Worm (Caenorhabditis elegans): ENCODE results near the gene cthd-1.
A peak's percentile ranks its signal among the peaks of the same experiment; 100 is the strongest.

cthd-1 gene

ce11 chrV:9645507-9645906, 32.6 kb upstream of the cthd-1 start, which contains the start of the genes atl-1 and hcp-2:
atl-1 (minus strand) TSS chrV:9645595.
hcp-2 (plus strand) TSS chrV:9645859.
- TF ChIP-seq unc-62 (GFP tag; optimal IDR thresholded peaks at IDR 0.05) (no peak), tbx-8 (GFP tag; optimal IDR thresholded peaks at IDR 0.05) (no peak), lin-13 (tag; optimal IDR thresholded peaks at IDR 0.05) (no peak), snpc-4 (tag; optimal IDR thresholded peaks at IDR 0.05) (no peak), drap-1 (GFP tag; optimal IDR thresholded peaks at IDR 0.05) (no peak), ceh-83 (GFP tag; optimal IDR thresholded peaks at IDR 0.05) (no peak), ceh-43 (GFP tag; optimal IDR thresholded peaks at IDR 0.05) (no peak), nhr-2 (tag; optimal IDR thresholded peaks at IDR 0.05) (no peak), unc-39 (tag; optimal IDR thresholded peaks at IDR 0.05) (no peak), ham-2 (GFP tag; optimal IDR thresholded peaks at IDR 0.05) (no peak), ceh-39 (tag; optimal IDR thresholded peaks at IDR 0.05) (no peak), mep-1 (tag; optimal IDR thresholded peaks at IDR 0.05) (no peak), mls-2 (tag; optimal IDR thresholded peaks at IDR 0.05) (no peak), nhr-28 (tag; optimal IDR thresholded peaks at IDR 0.05) (no peak), nhr-76 (tag; optimal IDR thresholded peaks at IDR 0.05) (no peak), elt-3 (tag; optimal IDR thresholded peaks at IDR 0.05) (no peak), sem-2 (GFP tag; optimal IDR thresholded peaks at IDR 0.05) (no peak)

- TF ChIP-seq unc-39 (tag; optimal IDR thresholded peaks at IDR 0.05): no peak
- no peak for TF ChIP-seq snpc-4 (tag; optimal IDR thresholded peaks at IDR 0.05)
- TF ChIP-seq ham-2 (GFP tag; optimal IDR thresholded peaks at IDR 0.05): no peak
- TF ChIP-seq mep-1 (tag; optimal IDR thresholded peaks at IDR 0.05): no peak
- TF ChIP-seq ces-1 (GFP tag; optimal IDR thresholded peaks at IDR 0.05): no peak
- no peak for TF ChIP-seq nhr-2 (tag; optimal IDR thresholded peaks at IDR 0.05)
- TF ChIP-seq nhr-76 (tag; optimal IDR thresholded peaks at IDR 0.05): no peak
- no peak for TF ChIP-seq M03D4.4 (tag; optimal IDR thresholded peaks at IDR 0.05)
- TF ChIP-seq nhr-28 (tag; optimal IDR thresholded peaks at IDR 0.05): no peak
- TF ChIP-seq sem-2 (GFP tag; optimal IDR thresholded peaks at IDR 0.05): no peak
- no peak for TF ChIP-seq sptf-1 (tag; optimal IDR thresholded peaks at IDR 0.05)
- no peak for TF ChIP-seq blmp-1 (tag; optimal IDR thresholded peaks at IDR 0.05)
- no peak for TF ChIP-seq bed-3 (GFP tag; optimal IDR thresholded peaks at IDR 0.05)
- no peak for TF ChIP-seq flh-1 (GFP tag; optimal IDR thresholded peaks at IDR 0.05)
- TF ChIP-seq tbx-8 (GFP tag; optimal IDR thresholded peaks at IDR 0.05): no peak
Observed at ce11 chrV:9651294-9651693, 26.8 kb upstream of the cthd-1 start, which contains the start of gene T06E4.21. T06E4.21 (plus strand) TSS chrV:9651594.

- no peak for TF ChIP-seq snpc-4 (tag; optimal IDR thresholded peaks at IDR 0.05)
- no peak for TF ChIP-seq mab-5 (tag; optimal IDR thresholded peaks at IDR 0.05)
Observed at ce11 chrV:9654154-9654805, 23.8 kb upstream of the cthd-1 start, which contains the start of gene cyp-29A4. cyp-29A4 (plus strand) TSS chrV:9654755.

ce11 chrV:9661514-9661913, 16.6 kb upstream of the cthd-1 start, which contains the start of gene pitr-4:
pitr-4 (minus strand) TSS chrV:9661614.
- TF ChIP-seq ztf-11 (tag; optimal IDR thresholded peaks at IDR 0.05): no peak
- TF ChIP-seq ceh-83 (GFP tag; optimal IDR thresholded peaks at IDR 0.05): no peak
- TF ChIP-seq elt-1 (tag; optimal IDR thresholded peaks at IDR 0.05; ENCODE audit: borderline replicate concordance, insufficient read depth): no peak
- no peak for TF ChIP-seq unc-62 (GFP tag; optimal IDR thresholded peaks at IDR 0.05)
- no peak for TF ChIP-seq nhr-2 (tag; optimal IDR thresholded peaks at IDR 0.05)
- TF ChIP-seq mep-1 (tag; optimal IDR thresholded peaks at IDR 0.05): no peak
- TF ChIP-seq nhr-28 (tag; optimal IDR thresholded peaks at IDR 0.05): no peak
- TF ChIP-seq zip-8 (tag; optimal IDR thresholded peaks at IDR 0.05): no peak
- no peak for TF ChIP-seq snpc-4 (tag; optimal IDR thresholded peaks at IDR 0.05)
- no peak for TF ChIP-seq lin-13 (tag; optimal IDR thresholded peaks at IDR 0.05)
- TF ChIP-seq tbx-8 (GFP tag; optimal IDR thresholded peaks at IDR 0.05): no peak
- TF ChIP-seq sptf-1 (tag; optimal IDR thresholded peaks at IDR 0.05): no peak
- TF ChIP-seq M03D4.4 (tag; optimal IDR thresholded peaks at IDR 0.05): no peak
- TF ChIP-seq elt-3 (tag; optimal IDR thresholded peaks at IDR 0.05): no peak

ce11 chrV:9663948-9664347, 14.1 kb upstream of the cthd-1 start:
- no peak for TF ChIP-seq blmp-1 (tag; optimal IDR thresholded peaks at IDR 0.05)
- TF ChIP-seq nhr-237 (tag; optimal IDR thresholded peaks at IDR 0.05): no peak
- TF ChIP-seq ces-1 (GFP tag; optimal IDR thresholded peaks at IDR 0.05): peak; percentile 76
- TF ChIP-seq lin-32 (GFP tag; optimal IDR thresholded peaks at IDR 0.05): peak; percentile 8
- TF ChIP-seq ceh-43 (GFP tag; optimal IDR thresholded peaks at IDR 0.05): no peak
- TF ChIP-seq cnd-1 (tag; optimal IDR thresholded peaks at IDR 0.05): peak; percentile 85
- no peak for TF ChIP-seq unc-62 (GFP tag; optimal IDR thresholded peaks at IDR 0.05)
- no peak for TF ChIP-seq ztf-11 (tag; optimal IDR thresholded peaks at IDR 0.05)
- no peak for TF ChIP-seq mls-2 (tag; optimal IDR thresholded peaks at IDR 0.05)

All from whole organism, mixed stage, embryonic.